Worm (Caenorhabditis elegans) whole organism, L2 larva: Measurements from ENCODE around the gene F31E8.4.

Experiments
- mbf-1 ChIP-seq: sonication (generic microtip); optimal IDR thresholded peaks from 2 replicates; lab custom pipeline; 2017; ENCODE audit warnings: missing biosample characterization, missing genetic modification characterization
- snpc-4 ChIP-seq: fragments of 150-350 bp; optimal IDR thresholded peaks from 2 replicates; lab custom pipeline; 2014; ENCODE audit warnings: missing biosample characterization, missing genetic modification characterization
- zag-1 ChIP-seq: fragments of 150-350 bp; optimal IDR thresholded peaks from 2 replicates; lab custom pipeline; 2014; ENCODE audit warnings: missing biosample characterization, missing genetic modification characterization

DNA sequence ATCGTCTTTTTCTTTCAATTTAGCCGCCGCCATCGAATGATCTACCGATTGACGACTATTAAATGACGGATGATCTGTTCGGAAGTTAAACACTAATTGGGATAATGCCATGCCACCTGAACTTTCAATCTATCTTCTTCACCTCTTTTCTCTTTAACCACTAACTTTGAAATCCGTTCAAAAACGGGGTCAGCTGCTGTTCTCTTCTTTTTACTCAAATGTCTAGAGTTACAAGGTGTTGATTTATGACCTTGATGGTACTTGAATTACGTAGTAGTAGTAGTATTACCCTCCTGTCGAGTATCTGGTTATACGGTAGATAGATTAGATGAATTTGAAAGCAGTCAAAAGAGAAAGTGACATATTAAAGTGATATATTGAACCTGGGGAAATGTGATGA is 21.2 kb upstream of the F31E8.4 start:
- TF ChIP-seq snpc-4 (no peak), mbf-1 (tag; lab: Kevin White, UChicago) (no peak), zag-1 (tag; lab: Kevin White, UChicago) (no peak)
